Fruit fly (Drosophila melanogaster): ENCODE results near the gene CG6686.

Gene CG6686

dm6 chr2L:11963422-11964322 lies 24.2 kb downstream of the CG6686 start:
- TF ChIP-seq pan (optimal IDR thresholded peaks at IDR 0.05), result no peak
- no peak for TF ChIP-seq Dll (optimal IDR thresholded peaks at IDR 0.05)
- no peak for TF ChIP-seq EcR (GFP tag; optimal IDR thresholded peaks at IDR 0.05)
- TF ChIP-seq CG8478 (optimal IDR thresholded peaks at IDR 0.05), result no peak
- no peak for TF ChIP-seq psq (optimal IDR thresholded peaks at IDR 0.05)
- no peak for TF ChIP-seq usp (GFP tag; optimal IDR thresholded peaks at IDR 0.05)

dm6 chr2L:11960909-11961308 lies 26.9 kb downstream of the CG6686 start:
- TF ChIP-seq psq (optimal IDR thresholded peaks at IDR 0.05) (no peak), EcR (GFP tag; optimal IDR thresholded peaks at IDR 0.05) (no peak), pan (optimal IDR thresholded peaks at IDR 0.05) (no peak), Dll (optimal IDR thresholded peaks at IDR 0.05) (no peak), CG8478 (optimal IDR thresholded peaks at IDR 0.05) (no peak), usp (GFP tag; optimal IDR thresholded peaks at IDR 0.05) (no peak)

- TF ChIP-seq EcR (GFP tag; optimal IDR thresholded peaks at IDR 0.05), result no peak
- no peak for TF ChIP-seq pan (optimal IDR thresholded peaks at IDR 0.05)
- TF ChIP-seq Dll (optimal IDR thresholded peaks at IDR 0.05), result no peak
- no peak for TF ChIP-seq CG8478 (optimal IDR thresholded peaks at IDR 0.05)
- no peak for TF ChIP-seq usp (GFP tag; optimal IDR thresholded peaks at IDR 0.05)
- no peak for TF ChIP-seq psq (optimal IDR thresholded peaks at IDR 0.05)
Measured at dm6 chr2L:11958729-11959128, 29.1 kb downstream of the CG6686 start.

- TF ChIP-seq psq (optimal IDR thresholded peaks at IDR 0.05) (no peak), Dll (optimal IDR thresholded peaks at IDR 0.05) (no peak), usp (GFP tag; optimal IDR thresholded peaks at IDR 0.05) (no peak), CG8478 (optimal IDR thresholded peaks at IDR 0.05) (no peak), EcR (GFP tag; optimal IDR thresholded peaks at IDR 0.05) (no peak), pan (optimal IDR thresholded peaks at IDR 0.05) (no peak)
Measured at dm6 chr2L:11955839-11956238, 32.0 kb downstream of the CG6686 start.

dm6 chr2L:11949917-11950316 lies 37.9 kb downstream of the CG6686 start:
- TF ChIP-seq EcR (GFP tag; optimal IDR thresholded peaks at IDR 0.05) (no peak), pan (optimal IDR thresholded peaks at IDR 0.05) (no peak), usp (GFP tag; optimal IDR thresholded peaks at IDR 0.05) (no peak), psq (optimal IDR thresholded peaks at IDR 0.05) (no peak)

- TF ChIP-seq EcR (GFP tag; optimal IDR thresholded peaks at IDR 0.05), result no peak
- no peak for TF ChIP-seq pan (optimal IDR thresholded peaks at IDR 0.05)
- no peak for TF ChIP-seq Dll (optimal IDR thresholded peaks at IDR 0.05)
- no peak for TF ChIP-seq psq (optimal IDR thresholded peaks at IDR 0.05)
- TF ChIP-seq usp (GFP tag; optimal IDR thresholded peaks at IDR 0.05), result no peak
- TF ChIP-seq CG8478 (optimal IDR thresholded peaks at IDR 0.05), result no peak
Measured at dm6 chr2L:11948479-11948878, 39.4 kb downstream of the CG6686 start.

dm6 chr2L:11947641-11948040 lies 40.2 kb downstream of the CG6686 start, which contains the start of gene CG16964:
CG16964 (plus strand) TSS chr2L:11947941.
- TF ChIP-seq EcR (GFP tag; optimal IDR thresholded peaks at IDR 0.05), result no peak
- TF ChIP-seq CG8478 (optimal IDR thresholded peaks at IDR 0.05), result no peak
- TF ChIP-seq pan (optimal IDR thresholded peaks at IDR 0.05), result no peak
- no peak for TF ChIP-seq usp (GFP tag; optimal IDR thresholded peaks at IDR 0.05)
- TF ChIP-seq Dll (optimal IDR thresholded peaks at IDR 0.05), result no peak
- TF ChIP-seq psq (optimal IDR thresholded peaks at IDR 0.05), result no peak

dm6 chr2L:11943829-11944228 lies 44.0 kb downstream of the CG6686 start, which contains the start of gene Crys:
Crys (plus strand) TSS chr2L:11944129.
- TF ChIP-seq Dll (optimal IDR thresholded peaks at IDR 0.05), result no peak

dm6 chr2L:11942826-11943225 lies 45.0 kb downstream of the CG6686 start:
- TF ChIP-seq psq (optimal IDR thresholded peaks at IDR 0.05) (no peak), usp (GFP tag; optimal IDR thresholded peaks at IDR 0.05) (no peak), CG8478 (optimal IDR thresholded peaks at IDR 0.05) (no peak), EcR (GFP tag; optimal IDR thresholded peaks at IDR 0.05) (no peak), Dll (optimal IDR thresholded peaks at IDR 0.05) (no peak), pan (optimal IDR thresholded peaks at IDR 0.05) (no peak)

dm6 chr2L:11942265-11942664 lies 45.6 kb downstream of the CG6686 start:
- no peak for TF ChIP-seq CG8478 (optimal IDR thresholded peaks at IDR 0.05)
- no peak for TF ChIP-seq Dll (optimal IDR thresholded peaks at IDR 0.05)
- no peak for TF ChIP-seq psq (optimal IDR thresholded peaks at IDR 0.05)
- TF ChIP-seq usp (GFP tag; optimal IDR thresholded peaks at IDR 0.05), result no peak
- no peak for TF ChIP-seq pan (optimal IDR thresholded peaks at IDR 0.05)
- TF ChIP-seq EcR (GFP tag; optimal IDR thresholded peaks at IDR 0.05), result no peak

- TF ChIP-seq CG8478 (optimal IDR thresholded peaks at IDR 0.05), result no peak
- no peak for TF ChIP-seq EcR (GFP tag; optimal IDR thresholded peaks at IDR 0.05)
- TF ChIP-seq pan (optimal IDR thresholded peaks at IDR 0.05), result no peak
- TF ChIP-seq psq (optimal IDR thresholded peaks at IDR 0.05), result no peak
- TF ChIP-seq Dll (optimal IDR thresholded peaks at IDR 0.05), result no peak
- TF ChIP-seq usp (GFP tag; optimal IDR thresholded peaks at IDR 0.05), result no peak
Measured at dm6 chr2L:11940620-11941019, 47.2 kb downstream of the CG6686 start.

dm6 chr2L:11937669-11938068 lies 50.2 kb downstream of the CG6686 start, which contains the start of gene Or33c:
Or33c (plus strand) TSS chr2L:11937969.
- TF ChIP-seq CG8478 (optimal IDR thresholded peaks at IDR 0.05) (no peak), psq (optimal IDR thresholded peaks at IDR 0.05) (no peak)

- TF ChIP-seq EcR (GFP tag; optimal IDR thresholded peaks at IDR 0.05) (no peak), CG8478 (optimal IDR thresholded peaks at IDR 0.05) (no peak), usp (GFP tag; optimal IDR thresholded peaks at IDR 0.05) (no peak), psq (optimal IDR thresholded peaks at IDR 0.05) (no peak), Dll (optimal IDR thresholded peaks at IDR 0.05) (no peak), pan (optimal IDR thresholded peaks at IDR 0.05) (no peak)
Measured at dm6 chr2L:11935881-11936280, 52.0 kb downstream of the CG6686 start, which contains the start of gene Or33b. Or33b (plus strand) TSS chr2L:11936181.
